Fruit fly (Drosophila melanogaster) S2 (cell line): Measurements from ENCODE around the gene CG31777.

Source experiments
- CG8478 ChIP-seq: fragments of >200 bp; optimal IDR thresholded peaks from 2 replicates; lab custom pipeline; 2018
- CTCF ChIP-seq, 2 experiments: fragments of >200 bp; optimal IDR thresholded peaks; 2 replicates each; lab custom pipeline; 2018

DNA sequence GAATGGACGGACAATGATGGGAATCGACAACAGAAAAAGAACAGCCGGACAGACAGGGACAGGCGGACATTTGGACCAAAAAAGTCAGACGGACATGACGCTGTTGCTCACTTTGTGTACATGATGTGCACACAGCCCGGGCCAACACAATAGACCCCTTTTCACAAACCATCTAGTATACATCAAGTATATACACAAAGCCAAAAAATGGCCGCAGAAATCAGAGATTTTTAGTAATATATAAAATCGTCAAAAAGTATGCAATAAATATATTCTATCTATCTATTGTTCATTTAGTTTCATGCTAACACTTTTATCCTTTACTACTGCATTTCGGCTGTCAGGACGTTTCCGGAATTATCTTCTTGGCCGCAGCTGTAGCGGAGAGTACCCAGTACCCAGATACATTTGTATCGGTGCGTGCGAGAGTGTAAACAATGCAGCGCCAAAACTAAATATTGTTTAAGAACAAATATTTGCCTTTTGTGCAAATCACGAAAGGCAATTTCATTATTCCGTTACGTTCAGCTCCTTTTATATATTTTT is 12.6 kb upstream of the CG31777 start:
- no peak for TF ChIP-seq CTCF (optimal IDR thresholded peaks at IDR 0.05; lab: Kevin White, UChicago)
- no peak for TF ChIP-seq CG8478 (lab: Kevin White, UChicago)
